Worm (Caenorhabditis elegans) whole organism, late embryonic: ENCODE results near the gene Y56A3A.22.

Experiments
- dve-1 ChIP-seq: sonication (generic microtip); optimal IDR thresholded peaks from 2 replicates; lab custom pipeline; 2017; ENCODE audit warnings: antibody characterized with exemption, mild to moderate bottlenecking, missing genetic modification characterization, missing compliant biosample characterization
- pha-4 ChIP-seq: fragments of 150-350 bp; optimal IDR thresholded peaks from 2 replicates; lab custom pipeline; 2018; ENCODE audit warnings: missing biosample characterization, missing genetic modification reagents, missing genetic modification characterization

ce11 chrIII:11918247-11918769 is 3.2 kb upstream of the Y56A3A.22 start, which contains the start of gene znf-593:
- TF ChIP-seq pha-4 (tag; lab: Kevin White, UChicago) (no peak), dve-1 (tag; lab: Kevin White, UChicago) (no peak)
